Worm (Caenorhabditis elegans): ENCODE results near the gene sra-31.

DNA sequence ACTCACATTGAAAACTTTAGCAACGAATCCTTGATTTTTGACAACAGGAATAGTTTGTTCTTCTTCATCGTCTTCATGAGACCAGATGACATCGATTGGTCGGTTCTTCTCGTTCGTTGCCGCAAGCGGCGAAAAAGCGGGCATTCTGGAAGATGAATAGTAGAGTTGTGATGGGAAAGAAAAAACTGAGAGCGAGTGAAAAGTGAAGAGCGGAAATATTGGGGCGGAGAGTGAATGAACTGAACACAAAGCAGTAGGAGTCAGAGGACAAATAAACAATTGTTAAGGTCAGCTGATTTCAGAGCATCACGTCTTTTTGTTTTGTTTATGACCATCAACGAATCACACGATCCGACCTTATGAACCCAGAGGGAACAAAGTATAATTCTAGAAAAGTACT lies 17.0 kb downstream of the sra-31 start, which contains the start of gene F18C5.10:
- TF ChIP-seq fos-1 (tag; optimal IDR thresholded peaks at IDR 0.05): no peak
- TF ChIP-seq pha-4 (tag; optimal IDR thresholded peaks at IDR 0.05): peak; percentile 28
- no peak for TF ChIP-seq elt-1 (tag; optimal IDR thresholded peaks at IDR 0.05)
- TF ChIP-seq snpc-4 (tag; optimal IDR thresholded peaks at IDR 0.05): no peak
- TF ChIP-seq nhr-23 (tag; optimal IDR thresholded peaks at IDR 0.05): no peak
- TF ChIP-seq ceh-9 (tag; optimal IDR thresholded peaks at IDR 0.05): no peak
- no peak for TF ChIP-seq elt-2 (tag; optimal IDR thresholded peaks at IDR 0.05)
- TF ChIP-seq unc-62 (GFP tag; optimal IDR thresholded peaks at IDR 0.05): no peak
- TF ChIP-seq egl-27 (tag; optimal IDR thresholded peaks at IDR 0.05): no peak
- TF ChIP-seq R02D3.7 (tag; optimal IDR thresholded peaks at IDR 0.05): no peak
- TF ChIP-seq lin-15B (tag; optimal IDR thresholded peaks at IDR 0.05): no peak
